Fruit fly (Drosophila melanogaster): ENCODE data around the gene Ubx.

The Ubx gene

dm6 chr3R:16723992-16724391, 10.2 kb downstream of the Ubx start:
- no peak for TF ChIP-seq bsh (GFP tag; optimal IDR thresholded peaks at IDR 0.05)
- TF ChIP-seq Doc2 (GFP tag; IDR thresholded peaks at IDR 0.05), result no peak
- TF ChIP-seq CG8089 (GFP tag; optimal IDR thresholded peaks at IDR 0.05), result no peak
- no peak for TF ChIP-seq Asciz (GFP tag; optimal IDR thresholded peaks at IDR 0.05)
- no peak for TF ChIP-seq gce (GFP tag; IDR thresholded peaks at IDR 0.05)
- TF ChIP-seq Gsc (GFP tag; IDR thresholded peaks at IDR 0.05), result no peak
- TF ChIP-seq tx (GFP tag; optimal IDR thresholded peaks at IDR 0.05), result no peak
- no peak for TF ChIP-seq YL-1 (GFP tag; optimal IDR thresholded peaks at IDR 0.05)
- no peak for TF ChIP-seq Fer2 (tag; optimal IDR thresholded peaks at IDR 0.05)
- TF ChIP-seq ci (GFP tag; IDR thresholded peaks at IDR 0.05), result no peak
- no peak for TF ChIP-seq CG5245 (GFP tag; optimal IDR thresholded peaks at IDR 0.05)

dm6 chr3R:16719570-16720311, 14.5 kb downstream of the Ubx start:
- TF ChIP-seq kni (GFP tag; optimal IDR thresholded peaks at IDR 0.05) (peak; percentile 89), CG13287 (GFP tag; IDR thresholded peaks at IDR 0.05; ENCODE audit: partially characterized antibody) (peak; percentile 12; the same call in 1 of the 2 replicates), zen2 (GFP tag; IDR thresholded peaks at IDR 0.05; ENCODE audit: partially characterized antibody) (0 out of 3 replicates have a peak, but pooled peaks have one; percentile 30), CG17912 (GFP tag; optimal IDR thresholded peaks at IDR 0.05) (no peak), Xbp1 (GFP tag; optimal IDR thresholded peaks at IDR 0.05) (no peak), CG18011 (GFP tag; optimal IDR thresholded peaks at IDR 0.05) (peak; percentile 86), Aef1 (GFP tag; IDR thresholded peaks at IDR 0.05) (no peak), Trl (optimal IDR thresholded peaks at IDR 0.05) (peak; percentile 80 to 84), Trl (GFP tag; optimal IDR thresholded peaks at IDR 0.05) (no peak), CHES-1-like (GFP tag; optimal IDR thresholded peaks at IDR 0.05) (no peak), sens (GFP tag) (peak; percentile 78), Optix (GFP tag; IDR thresholded peaks at IDR 0.05) (no peak), lmd (GFP tag; IDR thresholded peaks at IDR 0.05) (no peak), zen (tag; optimal IDR thresholded peaks at IDR 0.05) (peak; percentile 87), insv (GFP tag; optimal IDR thresholded peaks at IDR 0.05) (peak; percentile 88 to 99), cg (GFP tag; optimal IDR thresholded peaks at IDR 0.05) (peak; percentile 58), CG12769 (tag; optimal IDR thresholded peaks at IDR 0.05) (peak; percentile 74), oc (tag; optimal IDR thresholded peaks at IDR 0.05) (peak; percentile 26), pros (GFP tag; optimal IDR thresholded peaks at IDR 0.05) (peak; percentile 71), sd (tag; optimal IDR thresholded peaks at IDR 0.05) (peak; percentile 84), Hand (GFP tag; optimal IDR thresholded peaks at IDR 0.05) (no peak), crp (GFP tag; optimal IDR thresholded peaks at IDR 0.05) (peak in 1 of 2 experiments; percentile 41), Nf-YC (tag; optimal IDR thresholded peaks at IDR 0.05) (peak; percentile 42), D (optimal IDR thresholded peaks at IDR 0.05) (peak; percentile 22), D (GFP tag; optimal IDR thresholded peaks at IDR 0.05) (no peak), Awh (GFP tag; IDR thresholded peaks at IDR 0.05) (peak; percentile 12; the same call in 1 of the 2 replicates), Fer3 (tag; optimal IDR thresholded peaks at IDR 0.05) (no peak), grn (GFP tag; optimal IDR thresholded peaks at IDR 0.05) (peak; percentile 74), knrl (GFP tag; IDR thresholded peaks at IDR 0.05; ENCODE audit: partially characterized antibody) (no peak), abd-A (tag; optimal IDR thresholded peaks at IDR 0.05) (peak; percentile 54), CG15479 (GFP tag; optimal IDR thresholded peaks at IDR 0.05) (peak; percentile 22), yki (optimal IDR thresholded peaks at IDR 0.05) (peak; percentile 74), Nf-YB (GFP tag; optimal IDR thresholded peaks at IDR 0.05) (peak; percentile 84), z (GFP tag; IDR thresholded peaks at IDR 0.05) (peak; percentile 83)

Measured in whole organism, embryonic.